Worm (Caenorhabditis elegans) whole organism, L3 larva: ENCODE results near the gene mob-4.

ENCODE experiments used
- ama-1 ChIP-seq: fragments of 150-350 bp; optimal IDR thresholded peaks from 2 replicates; lab custom pipeline; 2018
- ceh-82 ChIP-seq: fragments of 150-350 bp; optimal IDR thresholded peaks from 2 replicates; lab custom pipeline; 2014; ENCODE audit warnings: missing biosample characterization, missing genetic modification characterization
- egl-27 ChIP-seq: sonication (generic microtip); optimal IDR thresholded peaks from 4 replicates; lab custom pipeline; 2017; ENCODE audit warnings: missing biosample characterization, missing genetic modification reagents, missing genetic modification characterization
- elt-2 ChIP-seq: sonication (generic microtip); optimal IDR thresholded peaks from 2 replicates; lab custom pipeline; 2016; ENCODE audit warnings: missing genetic modification reagents, mild to moderate bottlenecking, missing genetic modification characterization, missing compliant biosample characterization
- jun-1 ChIP-seq: fragments of 150-350 bp; optimal IDR thresholded peaks from 2 replicates; lab custom pipeline; 2014; ENCODE audit warnings: missing biosample characterization, missing genetic modification reagents, missing genetic modification characterization
- mdl-1 ChIP-seq: fragments of 150-350 bp; optimal IDR thresholded peaks from 2 replicates; lab custom pipeline; 2014; ENCODE audit warnings: missing biosample characterization, missing genetic modification characterization
- nhr-12 ChIP-seq: fragments of 150-350 bp; optimal IDR thresholded peaks from 2 replicates; lab custom pipeline; 2014; ENCODE audit warnings: missing biosample characterization, missing genetic modification characterization
- nhr-237 ChIP-seq: fragments of 150-350 bp; optimal IDR thresholded peaks from 2 replicates; lab custom pipeline; 2014; ENCODE audit warnings: missing biosample characterization, missing genetic modification characterization
- nhr-67 ChIP-seq: fragments of 150-350 bp; optimal IDR thresholded peaks from 2 replicates; lab custom pipeline; 2014; ENCODE audit warnings: missing biosample characterization, missing genetic modification characterization
- skn-1 ChIP-seq: fragments of 150-350 bp; optimal IDR thresholded peaks from 2 replicates; lab custom pipeline; 2014; ENCODE audit warnings: missing biosample characterization, missing genetic modification characterization
- snpc-4 ChIP-seq: fragments of 150-350 bp; optimal IDR thresholded peaks from 2 replicates; lab custom pipeline; 2014; ENCODE audit warnings: missing biosample characterization, missing genetic modification characterization
- ztf-11 ChIP-seq: fragments of 150-350 bp; optimal IDR thresholded peaks from 2 replicates; lab custom pipeline; 2014; ENCODE audit warnings: missing biosample characterization, missing genetic modification characterization

ce11 chrIII:8216224-8216623 is 8.7 kb upstream of the mob-4 start, which contains the start of gene unc-86:
- TF ChIP-seq ama-1 (lab: Kevin White, UChicago) (no peak), jun-1 (tag; lab: Kevin White, UChicago) (no peak), egl-27 (tag; lab: Kevin White, UChicago) (no peak), mdl-1 (tag; lab: Kevin White, UChicago) (no peak), skn-1 (tag; lab: Kevin White, UChicago) (no peak), snpc-4 (tag; lab: Kevin White, UChicago) (no peak), nhr-67 (no peak), elt-2 (tag; lab: Kevin White, UChicago) (no peak), nhr-237 (tag; lab: Kevin White, UChicago) (no peak), ztf-11 (tag; lab: Kevin White, UChicago) (no peak), nhr-12 (tag; lab: Kevin White, UChicago) (no peak), ceh-82 (no peak)
